Fruit fly (Drosophila melanogaster) ovary, adult (tissue): Measurements from ENCODE around the gene CG9547.

Experiments
- CG17801 ChIP-seq: fragments of 200-800 bp; optimal IDR thresholded peaks from 2 replicates; lab custom pipeline; 2019; ENCODE audit warnings: missing biosample characterization, mild to moderate bottlenecking, missing genetic modification characterization, moderate library complexity; ENCODE audit not compliant: partially characterized antibody

Gene CG9547

DNA sequence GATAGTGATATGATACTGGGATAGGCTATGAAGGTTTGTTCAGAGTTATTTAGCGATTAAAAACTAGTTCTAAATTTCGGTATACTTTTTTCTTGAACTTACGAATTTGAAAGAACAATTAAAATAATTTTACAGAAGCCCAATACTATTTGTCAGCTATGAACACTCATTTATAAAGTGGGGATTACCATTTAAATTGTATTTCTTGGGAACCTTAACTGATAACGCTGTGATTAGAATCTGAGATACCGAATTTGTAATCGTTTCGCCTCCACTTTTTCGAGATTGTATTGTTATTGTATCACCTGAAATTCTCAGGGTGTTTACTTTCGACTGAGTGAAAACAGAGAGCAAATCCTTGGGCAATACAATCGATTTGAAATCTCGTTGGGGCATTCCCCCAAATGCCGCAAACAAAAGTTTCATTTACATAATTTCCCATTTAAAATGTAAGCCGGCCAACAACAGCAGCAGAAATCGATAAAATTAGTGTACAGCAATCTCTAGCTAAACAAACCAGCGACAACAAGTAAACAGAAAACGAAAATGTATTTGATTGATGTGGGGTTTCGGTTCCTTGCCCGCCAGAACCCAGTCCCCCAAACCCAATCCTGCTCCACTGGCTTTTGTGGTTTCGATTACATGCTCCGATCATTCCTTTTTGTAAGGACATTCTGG, 6.5 kb upstream of the CG9547 start:
- no peak for TF ChIP-seq CG17801

DNA sequence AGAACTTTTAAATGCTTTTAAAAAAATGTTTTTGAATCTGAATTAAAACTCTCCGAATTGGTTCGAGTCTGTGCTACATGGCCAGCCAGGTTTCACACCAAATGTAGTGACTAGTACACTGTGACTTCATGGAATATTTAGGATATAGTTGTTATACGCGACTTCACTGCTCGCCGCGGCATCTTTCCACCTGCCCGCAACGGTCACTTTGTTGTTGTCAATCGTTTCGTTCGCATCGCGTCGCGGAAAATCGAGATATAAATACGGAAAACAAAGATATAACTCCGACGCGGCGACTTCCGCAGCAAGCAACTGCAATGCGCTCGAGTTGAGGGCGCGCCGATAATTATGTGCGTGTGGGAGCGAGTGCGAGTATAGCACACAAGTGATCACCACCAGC, 4.1 kb upstream of the CG9547 start, which contains the start of gene CG31637:
CG31637 (plus strand) TSS at position 200 of the 400 bp plus-strand sequence.
- peak; percentile 65 for TF ChIP-seq CG17801

DNA sequence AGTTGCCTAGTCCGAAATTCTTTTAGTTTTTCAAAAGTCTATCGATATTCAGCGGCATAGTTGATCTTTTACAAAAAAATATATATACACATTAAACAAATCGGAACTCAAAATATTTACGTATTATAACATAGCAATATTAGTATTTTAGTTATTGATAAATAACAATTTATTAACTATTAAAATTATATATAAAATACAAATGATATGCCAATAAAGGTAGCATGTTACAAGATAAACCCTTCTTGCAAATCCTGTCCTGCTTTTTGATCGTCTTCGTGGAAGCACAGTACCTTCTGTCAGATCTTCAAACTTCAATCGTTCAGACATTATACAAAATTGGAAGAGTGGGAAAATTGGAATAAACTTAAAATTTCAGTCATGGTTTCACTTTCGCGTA, 2.4 kb upstream of the CG9547 start, which contains the start of gene CG9550:
CG9550 (plus strand) TSS at position 301 of the 400 bp plus-strand sequence.
- no peak for TF ChIP-seq CG17801

DNA sequence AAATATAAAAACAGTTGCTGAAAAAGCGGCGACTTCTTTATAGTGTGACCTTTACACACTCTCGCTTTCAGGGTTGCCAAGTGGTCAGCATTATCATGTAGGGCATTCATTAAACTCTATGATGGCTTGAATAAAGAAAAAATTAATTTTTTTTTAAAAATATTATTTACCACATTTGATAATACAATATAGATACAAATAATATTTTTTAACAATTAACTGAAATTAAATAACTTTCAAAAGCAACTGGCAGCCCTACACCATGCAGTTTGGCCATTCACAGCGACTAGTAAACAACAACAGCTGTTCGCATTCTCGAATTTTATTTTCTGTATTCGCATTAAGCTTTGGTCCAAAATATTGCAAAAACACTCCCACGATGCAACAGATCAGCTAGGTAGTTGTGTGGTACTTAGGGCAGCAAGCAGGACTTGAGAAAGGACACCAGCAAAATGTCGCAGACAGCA, 3.5 kb downstream of the CG9547 start, which contains the start of the genes Phf5a and CG31638:
Phf5a (minus strand) TSS at position 61 of the 467 bp plus-strand sequence.
CG31638 (plus strand) TSS at position 279 of the 467 bp plus-strand sequence.
- TF ChIP-seq CG17801 = peak; percentile 65

DNA sequence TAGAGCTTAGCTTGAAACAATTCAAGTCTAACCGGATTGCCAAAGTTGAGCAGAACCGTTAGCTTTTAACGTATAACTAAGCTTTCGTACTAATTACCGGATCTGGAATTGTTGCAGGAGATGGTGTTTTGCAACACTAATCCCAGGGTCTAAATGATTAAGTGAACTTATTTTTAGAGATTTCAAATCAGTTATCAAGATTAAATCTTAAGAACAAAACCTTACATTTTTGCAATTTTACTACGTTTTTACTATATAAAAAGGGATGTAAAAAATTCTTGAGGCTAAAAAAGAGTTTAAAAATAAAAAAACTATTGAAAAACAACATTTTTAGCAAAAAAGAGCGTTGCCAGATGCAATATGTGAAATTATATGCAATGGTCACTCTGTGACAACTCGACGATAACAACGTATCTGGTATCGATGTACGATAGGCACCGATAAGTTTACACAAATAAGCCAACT, 5.6 kb downstream of the CG9547 start, which contains the start of the genes KFase and epsilonCOP:
KFase (minus strand) TSS at position 81 of the 465 bp plus-strand sequence.
epsilonCOP (plus strand) TSS at position 415 of the 465 bp plus-strand sequence.
- peak; percentile 54 for TF ChIP-seq CG17801

- TF ChIP-seq CG17801 = peak; percentile 25
These were observed 13.0 kb downstream of the CG9547 start for dm6 chr2L:6481310-6481738.

DNA sequence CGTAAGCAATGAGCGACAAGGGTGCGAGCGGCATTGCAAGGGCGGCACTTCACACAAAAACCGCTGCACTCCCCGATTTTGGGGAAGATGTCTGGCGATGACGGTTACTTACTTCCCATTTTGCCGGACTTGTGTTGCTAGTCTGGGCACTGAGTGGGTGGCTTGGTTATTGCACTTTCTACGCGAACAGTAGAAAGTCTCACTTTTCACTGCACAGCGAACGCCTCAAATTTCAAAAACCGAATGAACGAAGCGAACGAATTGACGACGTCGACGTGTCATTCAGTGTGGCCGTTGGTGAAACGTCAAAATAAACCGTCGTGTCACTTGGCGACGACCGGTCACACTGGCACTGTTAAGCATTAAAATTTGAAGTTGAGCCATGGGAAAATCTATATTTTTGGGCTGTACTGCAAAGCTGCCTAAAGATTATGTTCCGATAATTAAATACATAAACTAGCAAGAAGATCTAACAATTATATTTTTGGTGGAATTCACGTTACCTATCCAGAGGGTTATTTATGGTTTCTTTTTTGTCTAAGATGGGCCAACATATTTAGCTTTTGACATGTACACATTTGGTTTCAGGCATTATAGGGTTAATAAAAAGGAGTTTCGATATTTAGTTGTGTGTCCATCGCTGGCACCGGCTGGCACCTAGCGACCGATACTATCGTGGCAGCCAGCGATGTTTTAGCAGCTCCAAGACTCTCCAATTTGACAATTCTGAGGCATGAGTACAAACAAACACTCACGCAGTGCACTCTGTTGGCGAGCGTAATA, 13.9 kb downstream of the CG9547 start, which contains the start of the genes Sec61alpha and Daxx:
Sec61alpha (minus strand) TSS at position 364 of the 783 bp plus-strand sequence.
Daxx (plus strand) TSS at position 718 of the 783 bp plus-strand sequence.
- TF ChIP-seq CG17801 = peak; percentile 67

dm6 chr2L:6479226-6479906, 15.0 kb downstream of the CG9547 start:
- peak; percentile 69 for TF ChIP-seq CG17801

dm6 chr2L:6476753-6477152, 17.6 kb downstream of the CG9547 start, which contains the start of gene CG9536:
Gene CG9536 (minus strand): TSS chr2L:6476975.
- TF ChIP-seq CG17801 = peak; percentile 58

dm6 chr2L:6474878-6475582, 19.3 kb downstream of the CG9547 start:
- TF ChIP-seq CG17801 = no peak

DNA sequence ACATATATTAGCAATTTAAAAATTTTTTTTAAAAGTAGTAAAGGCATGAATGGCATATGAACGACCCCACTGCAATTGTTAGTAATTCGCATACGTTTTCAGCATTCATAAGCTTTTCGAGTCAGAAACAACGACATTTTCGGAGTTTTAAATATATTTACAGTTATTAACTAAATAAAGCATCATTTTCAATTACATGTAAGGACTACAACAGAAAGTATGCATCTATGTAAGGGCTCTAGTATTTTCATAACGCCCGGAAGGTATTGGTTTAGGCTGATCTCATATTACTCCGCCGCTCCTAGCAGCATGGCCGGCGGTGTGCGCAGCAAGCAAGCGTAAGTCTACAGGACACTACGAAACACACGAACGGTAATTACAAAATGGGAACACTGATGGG, 20.0 kb downstream of the CG9547 start:
- no peak for TF ChIP-seq CG17801

dm6 chr2L:6473076-6474037, 21.0 kb downstream of the CG9547 start, which contains the start of gene mmy:
Gene mmy (minus strand): TSS chr2L:6473904.
- TF ChIP-seq CG17801 = peak; percentile 53

DNA sequence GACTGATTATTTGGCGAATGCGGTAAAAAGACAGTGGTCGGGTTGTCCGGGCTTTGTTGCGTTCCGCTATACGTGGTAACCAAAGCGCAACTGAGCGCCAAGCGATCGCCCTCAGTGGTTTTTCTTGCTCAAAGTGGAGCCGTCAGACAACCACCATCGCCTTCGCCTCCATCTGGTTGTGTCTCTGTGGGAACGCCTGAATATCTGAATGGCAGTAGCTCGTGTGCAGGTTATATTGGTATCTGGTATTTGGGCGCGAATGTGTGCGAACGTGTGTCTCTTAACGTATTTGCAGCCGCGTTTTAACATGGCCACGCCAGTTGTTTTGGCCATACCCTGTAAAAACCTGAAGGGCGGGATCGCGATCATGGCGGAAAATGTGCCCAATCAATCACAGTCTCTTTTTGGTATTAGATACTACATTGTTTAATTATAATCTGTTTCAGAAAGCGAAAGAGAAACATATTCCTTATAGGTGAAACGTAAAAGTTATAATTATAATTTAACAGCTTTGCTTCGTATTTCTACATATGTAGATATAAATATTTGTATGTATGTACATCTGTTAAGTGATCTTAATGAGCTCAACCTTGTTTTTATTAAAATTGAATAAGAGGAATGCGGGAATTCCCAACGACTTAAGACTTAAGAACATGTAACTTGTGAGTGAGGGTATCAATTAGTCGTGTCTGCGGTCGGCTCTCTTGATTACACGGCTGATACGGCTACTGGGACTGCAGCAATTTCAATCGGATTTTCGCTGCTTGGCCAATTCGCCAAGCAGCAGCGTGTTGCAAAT, 22.2 kb downstream of the CG9547 start:
- peak; percentile 21 for TF ChIP-seq CG17801
